Fruit fly (Drosophila melanogaster): Measurements from ENCODE around the gene CG8003.

The CG8003 gene

DNA sequence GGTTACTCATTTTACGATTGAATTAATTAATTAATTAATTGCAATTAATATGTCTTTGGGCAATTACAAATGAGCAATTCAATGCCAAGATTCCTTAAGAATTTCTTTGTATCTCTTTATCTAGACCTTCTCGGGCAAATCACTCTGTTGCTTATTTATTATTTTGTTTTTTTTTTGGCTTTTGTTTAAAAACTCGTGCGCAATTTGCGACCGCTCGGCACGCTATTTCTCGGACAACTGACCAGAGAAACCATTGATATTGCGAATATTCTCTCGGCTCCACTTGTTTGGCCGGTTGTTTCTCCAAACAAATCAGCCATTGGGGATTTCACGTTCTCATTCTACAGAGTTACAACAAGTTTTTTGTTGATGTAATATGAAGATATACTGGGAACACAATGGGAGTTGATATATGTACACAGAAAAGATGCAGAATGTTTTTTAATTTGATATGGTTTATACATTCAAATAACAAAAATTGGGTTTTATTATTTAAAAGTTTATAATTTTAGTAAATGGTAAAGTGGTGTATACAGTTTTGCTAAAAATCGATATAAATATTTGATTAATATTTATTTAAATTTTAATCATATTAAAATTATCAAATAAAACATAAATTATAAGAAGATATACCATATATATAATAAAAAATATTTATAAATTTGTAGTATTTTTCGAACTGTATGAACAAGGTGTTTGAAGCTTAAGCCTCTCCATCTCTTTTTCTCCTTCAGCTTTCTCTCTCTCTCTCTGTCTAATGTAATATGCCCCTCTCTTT, 35.5 kb downstream of the CG8003 start, which contains the start of gene NijA:
NijA (minus strand) TSS at position 243 of the 778 bp plus-strand sequence.
- no peak for TF ChIP-seq noc (tag; optimal IDR thresholded peaks at IDR 0.05)

DNA sequence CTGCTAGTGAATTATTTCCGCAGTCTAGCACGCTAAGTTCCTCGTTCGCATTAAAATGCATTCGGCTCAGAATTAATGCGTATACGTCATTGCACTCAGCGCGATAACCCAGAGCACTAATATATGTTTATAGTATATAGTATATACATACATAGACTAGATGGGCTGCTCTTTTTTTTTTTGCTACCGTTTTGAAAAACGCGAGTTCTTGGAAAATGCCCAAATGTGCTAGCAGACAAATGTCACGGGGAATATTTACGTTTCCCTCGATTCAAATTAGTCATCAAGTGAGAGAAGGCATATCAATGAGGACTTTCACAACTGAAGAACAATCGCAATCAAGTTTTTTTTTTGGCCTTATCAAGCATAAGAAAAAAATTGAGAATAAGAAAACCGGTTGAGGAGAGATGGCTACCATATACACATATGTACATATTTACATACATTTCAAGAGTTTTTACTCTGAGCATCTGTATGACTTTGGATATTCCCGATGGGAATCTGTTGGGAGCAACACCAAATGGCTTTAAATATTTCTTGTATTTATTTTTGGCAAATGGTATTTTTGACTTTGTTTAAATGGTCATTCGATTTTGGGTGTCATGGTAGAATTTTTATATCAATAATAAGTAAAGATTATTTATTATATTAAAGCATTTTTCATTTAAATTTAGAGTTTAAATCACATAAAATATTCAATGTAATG, 36.3 kb downstream of the CG8003 start:
- TF ChIP-seq noc (tag; optimal IDR thresholded peaks at IDR 0.05), result no peak

DNA sequence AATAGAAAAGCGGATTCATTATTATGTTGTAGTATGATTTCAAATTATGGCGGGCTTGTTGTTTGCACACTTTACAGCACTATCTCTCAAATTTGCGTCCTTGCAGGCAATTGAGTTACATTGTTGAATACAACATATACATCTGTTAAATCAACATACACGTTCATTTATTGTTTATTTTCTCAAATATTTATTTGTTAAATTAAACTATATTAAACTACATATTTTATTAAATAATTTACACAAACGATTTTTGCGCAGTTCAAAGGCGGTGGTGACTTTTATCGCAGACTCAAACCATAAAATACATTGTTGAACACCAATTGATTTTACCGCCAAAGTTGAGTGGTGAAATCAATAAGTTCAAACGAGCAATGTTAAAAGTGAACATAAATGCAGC, 36.9 kb downstream of the CG8003 start:
- TF ChIP-seq noc (tag; optimal IDR thresholded peaks at IDR 0.05), result no peak

DNA sequence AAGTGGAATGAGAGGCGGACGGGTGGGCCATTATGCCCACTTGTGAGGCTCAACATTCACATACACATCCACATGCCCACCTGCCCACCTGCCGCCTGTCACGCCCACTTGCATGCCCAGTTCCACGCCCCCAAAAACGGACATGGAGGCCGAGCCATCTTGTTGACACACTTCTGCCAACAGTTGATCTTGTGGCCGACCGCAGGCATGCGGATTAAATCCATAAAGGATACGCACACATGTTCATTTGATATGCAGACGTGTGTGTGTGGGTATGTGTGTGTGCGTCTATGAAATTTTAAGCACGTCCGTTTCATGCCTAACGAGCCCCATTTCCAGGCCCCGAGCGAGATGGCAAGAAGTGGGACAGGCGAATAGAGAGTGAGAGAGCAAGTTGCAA, 40.9 kb downstream of the CG8003 start:
- TF ChIP-seq noc (tag; optimal IDR thresholded peaks at IDR 0.05), result no peak

DNA sequence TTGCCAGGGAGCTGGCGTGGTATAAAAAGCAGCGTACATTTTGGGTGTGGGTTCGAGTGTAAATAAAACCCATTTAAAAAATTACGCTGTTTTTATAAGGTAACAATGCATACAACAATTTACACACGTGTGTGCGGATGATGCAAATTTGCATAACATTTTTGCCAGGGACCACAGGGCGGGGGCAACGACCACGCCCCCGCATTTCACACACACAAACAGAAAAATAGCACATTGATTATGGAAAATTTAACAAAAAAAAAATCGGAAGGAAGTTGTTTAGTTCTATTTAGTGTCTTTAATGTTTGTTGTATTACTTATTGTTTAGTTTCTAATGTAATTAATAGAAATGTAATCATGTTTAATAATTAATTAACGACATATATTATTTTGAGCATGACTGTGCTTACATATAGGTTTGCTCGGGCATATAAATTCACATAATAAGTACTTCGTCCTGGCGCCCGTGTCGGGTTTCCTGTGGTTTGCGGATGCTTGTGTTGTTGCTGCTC, 43.3 kb downstream of the CG8003 start:
- TF ChIP-seq noc (tag; optimal IDR thresholded peaks at IDR 0.05), result no peak

DNA sequence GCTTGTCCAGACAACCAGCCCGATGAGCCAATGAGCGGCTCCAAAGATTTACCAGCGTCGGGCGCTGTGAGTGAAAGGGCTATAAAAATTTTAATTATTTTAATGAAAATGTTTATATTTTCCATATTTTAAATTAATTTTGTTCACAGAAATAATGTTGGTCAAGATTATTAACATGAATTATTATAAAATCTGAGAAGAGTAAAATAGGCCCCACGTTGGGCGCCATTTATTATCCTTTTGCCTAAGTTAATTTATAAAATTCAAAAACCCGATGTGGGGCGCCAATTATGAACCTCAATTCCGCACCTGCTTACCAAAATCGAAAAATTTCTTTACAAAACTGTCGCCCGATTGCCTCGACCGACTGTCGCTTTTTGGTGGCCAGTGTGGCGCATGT, 47.9 kb downstream of the CG8003 start:
- no peak for TF ChIP-seq noc (tag; optimal IDR thresholded peaks at IDR 0.05)

DNA sequence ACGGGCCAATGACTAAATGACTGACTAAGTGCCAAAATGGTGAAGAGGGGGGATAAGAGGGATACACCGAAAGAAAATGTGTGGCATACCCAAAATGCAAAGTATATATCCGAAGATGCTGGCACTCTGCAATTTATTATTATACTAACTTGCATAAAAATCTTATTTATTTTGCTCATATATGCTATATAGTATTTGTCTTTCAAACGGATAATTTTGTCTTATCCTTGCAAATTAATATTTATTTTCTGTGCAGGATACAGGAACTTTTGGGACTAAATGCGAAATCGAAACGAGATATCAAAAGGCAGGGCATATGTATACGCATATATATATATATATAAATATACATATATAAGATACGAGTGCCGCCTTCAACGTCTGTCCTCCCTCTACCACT, 50.1 kb downstream of the CG8003 start:
- TF ChIP-seq noc (tag; optimal IDR thresholded peaks at IDR 0.05), result no peak

DNA sequence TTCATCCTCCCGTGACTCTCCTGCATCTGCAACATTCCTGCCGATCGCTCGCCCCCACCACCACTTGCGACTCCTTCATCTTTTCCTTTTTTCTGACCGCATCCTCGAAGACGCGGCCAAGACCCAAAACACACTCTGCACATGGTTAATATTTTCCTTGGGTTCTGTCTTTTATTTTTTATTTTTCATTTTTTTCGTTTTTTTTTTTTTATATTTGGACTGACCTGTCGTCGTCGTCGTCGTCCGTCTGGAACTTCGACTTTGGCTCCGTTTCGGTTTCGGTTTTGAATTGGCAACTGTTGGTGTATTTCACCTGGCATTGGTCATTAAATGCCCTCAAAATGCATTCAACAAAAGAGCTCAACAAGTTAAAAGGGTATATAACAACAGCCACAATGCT, 50.7 kb downstream of the CG8003 start:
- TF ChIP-seq noc (tag; optimal IDR thresholded peaks at IDR 0.05), result no peak
